Worm (Caenorhabditis elegans) whole organism, late embryonic: ENCODE measurements around the gene Y50E8A.11.

Experiments used
- K09A11.1 ChIP-seq: sonication (generic microtip); optimal IDR thresholded peaks from 2 replicates; lab custom pipeline; 2017; ENCODE audit warnings: antibody characterized with exemption, mild to moderate bottlenecking, missing genetic modification characterization, missing compliant biosample characterization; ENCODE audit not compliant: insufficient read depth
- ama-1 ChIP-seq: fragments of 150-350 bp; optimal IDR thresholded peaks from 2 replicates; lab custom pipeline; 2014
- ceh-19 ChIP-seq: fragments of 200-800 bp; sonication (Bioruptor generic); optimal IDR thresholded peaks from 2 replicates; lab custom pipeline; 2018; ENCODE audit warnings: mild to moderate bottlenecking, missing genetic modification characterization, missing compliant biosample characterization
- dmd-4 ChIP-seq: sonication (generic microtip); optimal IDR thresholded peaks from 2 replicates; lab custom pipeline; 2016; ENCODE audit warnings: borderline replicate concordance, missing genetic modification characterization, missing compliant biosample characterization
- eyg-1 ChIP-seq: sonication (generic microtip); optimal IDR thresholded peaks from 2 replicates; lab custom pipeline; 2016; ENCODE audit warnings: missing genotype, missing genetic modification characterization, missing compliant biosample characterization
- fkh-10 ChIP-seq: fragments of 150-350 bp; optimal IDR thresholded peaks from 2 replicates; lab custom pipeline; 2014; ENCODE audit warnings: missing biosample characterization, missing genetic modification reagents, missing genetic modification characterization
- lin-11 ChIP-seq: fragments of 200-800 bp; sonication (Bioruptor generic); optimal IDR thresholded peaks from 2 replicates; lab custom pipeline; 2018; ENCODE audit warnings: mild to moderate bottlenecking, missing genetic modification characterization, missing compliant biosample characterization
- nhr-232 ChIP-seq: sonication (generic microtip); optimal IDR thresholded peaks from 2 replicates; lab custom pipeline; 2016; ENCODE audit warnings: missing genetic modification characterization, missing compliant biosample characterization
- pha-4 ChIP-seq: fragments of 150-350 bp; optimal IDR thresholded peaks from 2 replicates; lab custom pipeline; 2018; ENCODE audit warnings: missing biosample characterization, missing genetic modification reagents, missing genetic modification characterization
- pqm-1 ChIP-seq: sonication (generic microtip); optimal IDR thresholded peaks from 2 replicates; lab custom pipeline; 2016; ENCODE audit warnings: missing genetic modification characterization, missing compliant biosample characterization
- ref-2 ChIP-seq: sonication (generic microtip); optimal IDR thresholded peaks from 2 replicates; lab custom pipeline; 2016; ENCODE audit warnings: missing genetic modification characterization, missing compliant biosample characterization
- tbx-2 ChIP-seq: sonication (generic microtip); optimal IDR thresholded peaks from 2 replicates; lab custom pipeline; 2016; ENCODE audit warnings: missing genetic modification characterization, missing compliant biosample characterization
- zip-5 ChIP-seq: sonication (generic microtip); optimal IDR thresholded peaks from 2 replicates; lab custom pipeline; 2016; ENCODE audit warnings: missing genetic modification characterization, missing compliant biosample characterization

ce11 chrV:14762563-14762962 is 18.7 kb upstream of the Y50E8A.11 start:
- no peak for TF ChIP-seq ama-1 (lab: Kevin White, UChicago)
- no peak for TF ChIP-seq fkh-10 (GFP tag; lab: Kevin White, UChicago)
- no peak for TF ChIP-seq pha-4 (tag; lab: Kevin White, UChicago)
- no peak for TF ChIP-seq ref-2 (tag; lab: Kevin White, UChicago)
- TF ChIP-seq pqm-1 (tag; lab: Kevin White, UChicago): no peak
- TF ChIP-seq K09A11.1: no peak
- TF ChIP-seq lin-11 (tag; lab: Kevin White, UChicago): no peak
- TF ChIP-seq eyg-1: no peak
- TF ChIP-seq ceh-19 (GFP tag; lab: Kevin White, UChicago): no peak
- no peak for TF ChIP-seq zip-5 (tag; lab: Kevin White, UChicago)
- TF ChIP-seq nhr-232 (tag; lab: Kevin White, UChicago): no peak
- TF ChIP-seq dmd-4 (tag; lab: Kevin White, UChicago): no peak
- TF ChIP-seq tbx-2 (tag; lab: Kevin White, UChicago): no peak
